Worm (Caenorhabditis elegans) whole organism, young adult: ENCODE measurements around the gene sra-34.

Experiments
- B0035.1 ChIP-seq: sonication (generic microtip); optimal IDR thresholded peaks from 2 replicates; lab custom pipeline; 2016; ENCODE audit warnings: missing genetic modification characterization, mild to moderate bottlenecking, missing compliant biosample characterization, missing genotype, missing genetic modification reagents
- C06A6.2 ChIP-seq: fragments of 200-800 bp; sonication (Bioruptor generic); conservative IDR thresholded peaks from 2 replicates; pipeline ENCODE4 v1.3.6; 2022; ENCODE audit warnings: missing genetic modification characterization, missing compliant biosample characterization
- F23B12.7 ChIP-seq: sonication (generic microtip); optimal IDR thresholded peaks from 2 replicates; lab custom pipeline; 2017; ENCODE audit warnings: missing genetic modification characterization, mild to moderate bottlenecking, missing compliant biosample characterization, antibody characterized with exemption, moderate library complexity; ENCODE audit not compliant: insufficient read depth
- F33H1.4 ChIP-seq: fragments of 200-800 bp; sonication (Bioruptor generic); IDR thresholded peaks from 2 replicates; pipeline ENCODE4 v1.3.6; 2022; ENCODE audit warnings: missing genetic modification reagents, missing genetic modification characterization, missing compliant biosample characterization
- F39B2.1 ChIP-seq: fragments of 200-800 bp; sonication (Bioruptor generic); IDR thresholded peaks from 2 replicates; pipeline ENCODE4 v1.3.6; 2022; ENCODE audit warnings: missing genetic modification reagents, missing genetic modification characterization, missing compliant biosample characterization
- K12H6.12 ChIP-seq: fragments of 200-800 bp; sonication (Bioruptor generic); optimal IDR thresholded peaks from 2 replicates; lab custom pipeline; 2018; ENCODE audit warnings: mild to moderate bottlenecking, missing genetic modification characterization, missing compliant biosample characterization
- Y95B8A.8 ChIP-seq: fragments of 200-800 bp; sonication (Bioruptor generic); IDR thresholded peaks from 2 replicates; pipeline ENCODE4 v1.3.6; 2022; ENCODE audit warnings: missing genetic modification reagents, missing genetic modification characterization, missing compliant biosample characterization
- ZK185.1 ChIP-seq: sonication (generic microtip); optimal IDR thresholded peaks from 2 replicates; lab custom pipeline; 2016; ENCODE audit warnings: mild to moderate bottlenecking, missing genetic modification characterization, missing compliant biosample characterization; ENCODE audit not compliant: poor library complexity, severe bottlenecking
- attf-5 ChIP-seq: fragments of 200-800 bp; sonication (Bioruptor generic); optimal IDR thresholded peaks from 2 replicates; lab custom pipeline; 2018; ENCODE audit warnings: mild to moderate bottlenecking, missing genetic modification characterization, missing compliant biosample characterization
- bed-2 ChIP-seq: fragments of 200-800 bp; sonication (Bioruptor generic); IDR thresholded peaks from 2 replicates; pipeline ENCODE4 v1.3.6; 2022; ENCODE audit warnings: missing genetic modification reagents, missing genetic modification characterization, missing compliant biosample characterization
- cebp-1 ChIP-seq, 2 experiments: fragments of 200-800 bp in 1 of 2; sonication (Bioruptor generic) in 1 of 2; sonication (generic microtip) in 1 of 2; IDR thresholded peaks in 1 of 2; optimal IDR thresholded peaks in 1 of 2; 2 replicates each; pipeline versions ENCODE4 v1.3.6 to Lab custom; 2017 to 2022; ENCODE audit warnings: missing compliant biosample characterization in 2 of 2, missing genetic modification characterization in 2 of 2, mild to moderate bottlenecking in 1 of 2, missing genetic modification reagents in 1 of 2, moderate library complexity in 1 of 2
- ceh-58 ChIP-seq: fragments of 200-800 bp; sonication (Bioruptor generic); IDR thresholded peaks from 2 replicates; pipeline ENCODE4 v1.3.6; 2022; ENCODE audit warnings: missing genetic modification characterization, missing compliant biosample characterization
- chd-7 ChIP-seq: sonication (generic microtip); optimal IDR thresholded peaks from 2 replicates; lab custom pipeline; 2016; ENCODE audit warnings: mild to moderate bottlenecking, missing genetic modification characterization, moderate library complexity, missing compliant biosample characterization
- egl-18 ChIP-seq: fragments of 200-800 bp; sonication (Bioruptor generic); IDR thresholded peaks from 2 replicates; pipeline ENCODE4 v1.3.6; 2022; ENCODE audit warnings: missing genetic modification reagents, missing genetic modification characterization, missing compliant biosample characterization
- ekl-4 ChIP-seq: fragments of 200-800 bp; sonication (Bioruptor generic); IDR thresholded peaks from 2 replicates; pipeline ENCODE4 v1.3.6; 2022; ENCODE audit warnings: missing genetic modification reagents, missing genetic modification characterization, missing compliant biosample characterization
- hlh-26 ChIP-seq: fragments of 200-800 bp; sonication (Bioruptor generic); conservative IDR thresholded peaks from 2 replicates; pipeline ENCODE4 v1.3.6; 2022; ENCODE audit warnings: missing genetic modification reagents, missing genetic modification characterization, missing compliant biosample characterization
- hmg-1.2 ChIP-seq: fragments of 200-800 bp; sonication (Bioruptor generic); IDR thresholded peaks from 2 replicates; pipeline ENCODE4 v1.3.6; 2022; ENCODE audit warnings: missing genetic modification reagents, missing genetic modification characterization, missing compliant biosample characterization
- hmg-20 ChIP-seq: fragments of 200-800 bp; sonication (Bioruptor generic); IDR thresholded peaks from 2 replicates; pipeline ENCODE4 v1.3.6; 2022; ENCODE audit warnings: missing genetic modification reagents, missing genetic modification characterization, missing compliant biosample characterization
- hrde-1 ChIP-seq: sonication (generic microtip); optimal IDR thresholded peaks from 2 replicates; lab custom pipeline; 2016; ENCODE audit warnings: missing genetic modification characterization, mild to moderate bottlenecking, missing compliant biosample characterization, moderate library complexity, missing genotype, missing genetic modification reagents, borderline replicate concordance
- hsf-1 ChIP-seq: fragments of 200-800 bp; sonication (Bioruptor generic); IDR thresholded peaks from 2 replicates; pipeline ENCODE4 v1.3.6; 2022; ENCODE audit warnings: missing genetic modification reagents, missing genetic modification characterization, missing compliant biosample characterization
- lin-26 ChIP-seq: fragments of 200-800 bp; sonication (Bioruptor generic); IDR thresholded peaks from 2 replicates; pipeline ENCODE4 v1.3.6; 2022; ENCODE audit warnings: missing genetic modification reagents, missing genetic modification characterization, missing compliant biosample characterization
- lin-35 ChIP-seq, 3 experiments: fragments of 150-350 bp in 2 of 3; sonication (generic microtip) in 1 of 3; optimal IDR thresholded peaks; 2 replicates each; lab custom pipeline; 2014 to 2018; ENCODE audit warnings: missing biosample characterization in 3 of 3, missing genetic modification characterization in 3 of 3, missing genetic modification reagents in 3 of 3
- lin-40 ChIP-seq: sonication (generic microtip); optimal IDR thresholded peaks from 2 replicates; lab custom pipeline; 2016; ENCODE audit warnings: missing genetic modification characterization, mild to moderate bottlenecking, missing compliant biosample characterization, missing genotype, missing genetic modification reagents
- lin-54 ChIP-seq: fragments of 200-800 bp; sonication (Bioruptor generic); optimal IDR thresholded peaks from 2 replicates; lab custom pipeline; 2018; ENCODE audit warnings: mild to moderate bottlenecking, missing genetic modification characterization, missing compliant biosample characterization
- lir-1 ChIP-seq: fragments of 200-800 bp; sonication (Bioruptor generic); conservative IDR thresholded peaks from 2 replicates; pipeline ENCODE4 v1.3.6; 2022; ENCODE audit warnings: missing genetic modification reagents, missing genetic modification characterization, missing compliant biosample characterization
- madf-6 ChIP-seq: fragments of 200-800 bp; sonication (Bioruptor generic); IDR thresholded peaks from 2 replicates; pipeline ENCODE4 v1.3.6; 2022; ENCODE audit warnings: missing genetic modification reagents, missing genetic modification characterization, missing compliant biosample characterization
- mcd-1 ChIP-seq: fragments of 200-800 bp; sonication (Bioruptor generic); IDR thresholded peaks from 2 replicates; pipeline ENCODE4 v1.3.6; 2022; ENCODE audit warnings: missing genetic modification reagents, missing genetic modification characterization, missing compliant biosample characterization
- mxl-1 ChIP-seq: sonication (generic microtip); optimal IDR thresholded peaks from 2 replicates; lab custom pipeline; 2016; ENCODE audit warnings: missing genetic modification characterization, missing compliant biosample characterization
- nfyb-1 ChIP-seq: fragments of 200-800 bp; sonication (Bioruptor generic); IDR thresholded peaks from 2 replicates; pipeline ENCODE4 v1.3.6; 2022; ENCODE audit warnings: missing genetic modification reagents, missing genetic modification characterization, missing compliant biosample characterization
- nhr-80 ChIP-seq: sonication (generic microtip); optimal IDR thresholded peaks from 2 replicates; lab custom pipeline; 2016; ENCODE audit warnings: missing genetic modification characterization, missing compliant biosample characterization
- pbrm-1 ChIP-seq: fragments of 200-800 bp; sonication (Bioruptor generic); IDR thresholded peaks from 2 replicates; pipeline ENCODE4 v1.3.6; 2022; ENCODE audit warnings: missing genetic modification reagents, missing genetic modification characterization, missing compliant biosample characterization
- pha-4 ChIP-seq: fragments of 150-350 bp; sonication (generic microtip); optimal IDR thresholded peaks from 2 replicates; lab custom pipeline; 2014; ENCODE audit warnings: missing biosample characterization, missing genetic modification reagents, missing genetic modification characterization
- rcor-1 ChIP-seq: fragments of 200-800 bp; sonication (Bioruptor generic); IDR thresholded peaks from 2 replicates; pipeline ENCODE4 v1.3.6; 2022; ENCODE audit warnings: missing genetic modification reagents, missing genetic modification characterization, missing compliant biosample characterization
- rec-8 ChIP-seq, 2 experiments: sonication (generic microtip); optimal IDR thresholded peaks; 2 replicates each; lab custom pipeline; 2016; ENCODE audit warnings: mild to moderate bottlenecking in 2 of 2, missing genetic modification characterization in 2 of 2, missing genetic modification reagents in 2 of 2, missing genotype in 2 of 2, missing biosample characterization in 1 of 2, missing compliant biosample characterization in 1 of 2, moderate library complexity in 1 of 2
- rpc-1 ChIP-seq, 2 experiments: fragments of 150-350 bp in 1 of 2; sonication (generic microtip) in 1 of 2; optimal IDR thresholded peaks; 2 replicates each; lab custom pipeline; 2014 to 2018; ENCODE audit warnings: missing biosample characterization in 1 of 2, missing genetic modification characterization in 1 of 2, missing genetic modification reagents in 1 of 2, missing genotype in 1 of 2
- sdz-38 ChIP-seq: sonication (generic microtip); optimal IDR thresholded peaks from 2 replicates; lab custom pipeline; 2016; ENCODE audit warnings: missing genotype, missing genetic modification characterization, missing compliant biosample characterization
- snpc-1.3 ChIP-seq: sonication (generic microtip); optimal IDR thresholded peaks from 2 replicates; lab custom pipeline; 2017; ENCODE audit warnings: missing genetic modification characterization, mild to moderate bottlenecking, missing compliant biosample characterization, antibody characterized with exemption, moderate library complexity, missing genotype, missing genetic modification reagents; ENCODE audit not compliant: insufficient read depth
- somi-1 ChIP-seq: fragments of 200-800 bp; sonication (Bioruptor generic); optimal IDR thresholded peaks from 2 replicates; lab custom pipeline; 2018; ENCODE audit warnings: mild to moderate bottlenecking, missing genetic modification characterization, missing compliant biosample characterization
- sptf-2 ChIP-seq: fragments of 200-800 bp; sonication (Bioruptor generic); optimal IDR thresholded peaks from 2 replicates; lab custom pipeline; 2018; ENCODE audit warnings: mild to moderate bottlenecking, missing genetic modification characterization, missing compliant biosample characterization
- tbx-9 ChIP-seq: sonication (generic microtip); optimal IDR thresholded peaks from 2 replicates; lab custom pipeline; 2016; ENCODE audit warnings: borderline replicate concordance, missing genetic modification characterization, inconsistent platforms, missing compliant biosample characterization
- ztf-28 ChIP-seq: fragments of 200-800 bp; sonication (Bioruptor generic); IDR thresholded peaks from 2 replicates; pipeline ENCODE4 v1.3.6; 2022; ENCODE audit warnings: missing genetic modification reagents, missing genetic modification characterization, missing compliant biosample characterization

sra-34 gene

DNA sequence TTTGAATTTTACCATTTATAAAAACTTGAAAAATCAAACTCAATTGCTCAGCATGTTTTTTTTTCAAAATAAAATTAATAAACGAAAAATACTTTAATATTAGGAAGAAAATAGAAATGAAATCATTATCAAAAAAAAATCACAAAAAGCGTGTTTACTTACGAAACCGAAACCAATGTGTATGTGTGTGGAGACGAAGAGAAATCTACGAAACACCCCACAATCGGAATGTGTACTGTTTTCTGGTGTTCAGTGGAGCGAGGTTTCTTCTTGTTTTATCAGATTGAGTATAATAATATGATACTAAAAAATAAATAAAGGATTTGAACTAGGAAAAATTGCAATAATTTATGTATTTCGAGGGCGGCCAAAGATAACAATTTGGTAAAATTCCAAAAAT lies 35.8 kb downstream of the sra-34 start:
- no peak for TF ChIP-seq chd-7 (tag; lab: Kevin White, UChicago)
- TF ChIP-seq nhr-80: peak; percentile 62
- TF ChIP-seq attf-5: peak; percentile 6
- TF ChIP-seq cebp-1 (GFP tag; IDR thresholded peaks at IDR 0.05; lab: Robert Waterston, UW): no peak
- TF ChIP-seq cebp-1 (tag; optimal IDR thresholded peaks at IDR 0.05; lab: Kevin White, UChicago): peak; percentile 45
- no peak for TF ChIP-seq hmg-1.2 (GFP tag; lab: Robert Waterston, UW)

DNA sequence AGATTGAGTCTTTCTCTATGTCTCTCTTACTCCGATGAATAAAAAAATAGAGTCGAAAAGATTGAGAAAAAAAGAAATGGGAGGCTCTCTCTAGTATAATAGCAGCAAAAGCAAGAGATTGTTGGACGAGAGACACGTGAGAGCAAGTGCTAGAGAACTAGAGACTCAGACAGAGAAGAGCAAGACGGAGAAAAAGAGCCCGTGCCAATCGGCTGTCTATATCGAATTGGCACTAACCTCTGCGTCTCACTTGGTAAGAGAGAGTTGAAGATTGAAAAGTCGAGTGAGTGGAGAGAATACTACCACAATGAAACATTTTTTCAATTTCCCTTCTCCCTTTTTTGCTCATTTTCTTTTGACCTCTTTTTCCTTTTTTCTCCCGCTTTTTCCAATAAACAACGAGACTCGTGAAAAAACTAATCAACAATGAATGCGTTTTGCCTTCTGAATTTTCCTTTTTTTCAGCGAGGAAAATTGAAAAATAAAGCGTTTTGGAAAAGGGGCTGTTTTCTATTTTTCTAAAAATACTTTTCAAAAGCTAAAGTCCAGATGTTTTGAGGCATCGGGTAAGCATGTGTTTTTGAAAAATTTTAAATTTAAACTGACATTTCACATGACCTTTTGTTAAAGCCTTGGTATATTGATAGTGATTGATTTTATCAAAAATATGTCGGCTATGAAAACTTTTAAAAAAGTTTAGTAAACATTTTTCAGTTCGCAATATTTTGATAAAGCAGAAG lies 36.7 kb downstream of the sra-34 start:
- TF ChIP-seq mxl-1 (tag; lab: Kevin White, UChicago): no peak
- peak; percentile 55 for TF ChIP-seq ZK185.1 (tag; lab: Kevin White, UChicago)
- peak; percentile 59 for TF ChIP-seq K12H6.12
- peak; percentile 39; the same call in 1 of the 2 replicates for TF ChIP-seq mcd-1 (GFP tag; lab: Robert Waterston, UW)
- TF ChIP-seq hsf-1 (GFP tag; lab: Robert Waterston, UW): no peak
- TF ChIP-seq C06A6.2 (GFP tag; lab: Robert Waterston, UW): no peak
- TF ChIP-seq pha-4 (tag; lab: Kevin White, UChicago): no peak
- peak; percentile 71; the same call in 1 of the 2 replicates for TF ChIP-seq hmg-1.2 (GFP tag; lab: Robert Waterston, UW)
- TF ChIP-seq attf-5: peak; percentile 42
- no peak for TF ChIP-seq rcor-1 (GFP tag; lab: Robert Waterston, UW)
- TF ChIP-seq F33H1.4 (GFP tag; lab: Robert Waterston, UW): no peak
- peak; percentile 21 for TF ChIP-seq chd-7 (tag; lab: Kevin White, UChicago)
- no peak for TF ChIP-seq ekl-4 (GFP tag; lab: Robert Waterston, UW)
- TF ChIP-seq ztf-28: no peak
- TF ChIP-seq egl-18 (GFP tag; lab: Robert Waterston, UW): 0 out of 2 replicates have a peak, but pooled peaks have one; percentile 30
- TF ChIP-seq nhr-80: peak; percentile 56
- peak; percentile 52 for TF ChIP-seq lin-40 (tag; lab: Kevin White, UChicago)
- TF ChIP-seq lin-35 (GFP tag; optimal IDR thresholded peaks at IDR 0.05; lab: Kevin White, UChicago): peak in 1 of 3 experiments; percentile 31
- TF ChIP-seq B0035.1: no peak
- peak; percentile 23 for TF ChIP-seq somi-1
- TF ChIP-seq tbx-9 (tag; lab: Kevin White, UChicago): no peak
- no peak for TF ChIP-seq sdz-38 (tag; lab: Kevin White, UChicago)
- no peak for TF ChIP-seq rec-8 (tag; optimal IDR thresholded peaks at IDR 0.05; lab: Kevin White, UChicago)
- no peak for TF ChIP-seq cebp-1 (GFP tag; IDR thresholded peaks at IDR 0.05; lab: Robert Waterston, UW)
- peak; percentile 60 for TF ChIP-seq cebp-1 (tag; optimal IDR thresholded peaks at IDR 0.05; lab: Kevin White, UChicago)
- no peak for TF ChIP-seq bed-2 (GFP tag; lab: Robert Waterston, UW)
- TF ChIP-seq nfyb-1 (GFP tag; lab: Robert Waterston, UW): 0 out of 2 replicates have a peak, but pooled peaks have one; percentile 27
- no peak for TF ChIP-seq rpc-1 (optimal IDR thresholded peaks at IDR 0.05; lab: Kevin White, UChicago)
- TF ChIP-seq rpc-1 (tag; optimal IDR thresholded peaks at IDR 0.05; lab: Kevin White, UChicago): no peak

DNA sequence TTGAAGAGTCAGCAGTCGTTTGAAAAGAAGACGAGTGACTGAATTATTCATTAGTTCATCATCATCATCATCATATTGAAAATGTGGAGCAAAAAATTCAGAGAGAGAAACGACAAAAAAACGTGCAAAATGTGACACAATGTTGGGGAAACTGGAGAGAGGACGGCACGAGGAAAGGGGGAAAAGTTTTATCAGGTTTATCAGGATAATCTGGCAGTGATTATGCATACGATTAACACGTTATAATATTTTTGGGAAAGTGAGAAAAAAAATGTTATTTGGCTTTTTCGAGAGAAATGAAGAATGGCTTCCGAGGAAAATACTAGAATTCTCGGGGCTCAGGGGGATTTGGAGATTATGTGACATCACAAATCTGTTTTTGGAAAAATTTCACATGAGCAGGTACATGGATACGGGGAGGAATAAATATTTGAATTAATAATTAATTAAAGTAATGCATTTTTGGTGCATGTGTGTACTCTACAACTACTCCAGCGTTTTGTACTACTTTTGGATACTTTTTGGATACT lies 38.3 kb downstream of the sra-34 start, which contains the start of gene camt-1:
Gene camt-1, minus strand, starts transcription at position 51 of the 530 bp plus-strand sequence.
- TF ChIP-seq hmg-20 (GFP tag; lab: Robert Waterston, UW) (no peak), pbrm-1 (GFP tag; lab: Robert Waterston, UW) (no peak), F39B2.1 (GFP tag; lab: Robert Waterston, UW) (no peak), Y95B8A.8 (no peak), somi-1 (no peak), snpc-1.3 (no peak), ceh-58 (no peak), sptf-2 (no peak), B0035.1 (no peak), lin-54 (GFP tag; lab: Kevin White, UChicago) (no peak), hrde-1 (tag; lab: Kevin White, UChicago) (no peak), madf-6 (no peak), lin-26 (GFP tag; lab: Robert Waterston, UW) (no peak), hlh-26 (no peak), F23B12.7 (tag; lab: Kevin White, UChicago) (no peak), lir-1 (GFP tag; lab: Robert Waterston, UW) (no peak)
